Worm (Caenorhabditis elegans) whole organism, L1 larva: ENCODE measurements around the gene C25D7.16.
A peak's percentile ranks its signal among the peaks of the same experiment; 100 is the strongest.
"Not testable (repeated sequence)": the region's sequence is repeated elsewhere in the genome, so short reads cannot be mapped to it uniquely, and the experiment has no call there.

Experiments
- F16B12.6 ChIP-seq: fragments of 150-350 bp; optimal IDR thresholded peaks from 2 replicates; lab custom pipeline; 2014; ENCODE audit warnings: missing biosample characterization, missing genetic modification characterization
- aha-1 ChIP-seq: fragments of 150-350 bp; optimal IDR thresholded peaks from 2 replicates; lab custom pipeline; 2014; ENCODE audit warnings: missing biosample characterization, missing genetic modification characterization
- aly-2 ChIP-seq: fragments of 150-350 bp; optimal IDR thresholded peaks from 2 replicates; lab custom pipeline; 2014; ENCODE audit warnings: missing biosample characterization, missing genetic modification characterization
- blmp-1 ChIP-seq: fragments of 150-350 bp; optimal IDR thresholded peaks from 2 replicates; lab custom pipeline; 2014; ENCODE audit warnings: missing biosample characterization, missing genetic modification characterization
- ceh-82 ChIP-seq, 3 experiments: fragments of 150-350 bp in 1 of 3; sonication (generic microtip) in 2 of 3; optimal IDR thresholded peaks; 2 replicates each; lab custom pipeline; 2014 to 2017; ENCODE audit warnings: missing biosample characterization in 3 of 3, missing genetic modification characterization in 3 of 3
- ceh-88 ChIP-seq: fragments of 200-800 bp; sonication (Bioruptor generic); IDR thresholded peaks from 2 replicates; pipeline ENCODE4 v1.3.6; 2022; ENCODE audit warnings: missing genetic modification characterization, missing compliant biosample characterization
- ceh-90 ChIP-seq: sonication (generic microtip); optimal IDR thresholded peaks from 2 replicates; lab custom pipeline; 2016; ENCODE audit warnings: missing genetic modification characterization, missing compliant biosample characterization
- dpl-1 ChIP-seq, 3 experiments: fragments of 150-350 bp in 2 of 3; sonication (generic microtip) in 1 of 3; optimal IDR thresholded peaks; 2 replicates each; lab custom pipeline; 2014 to 2017; ENCODE audit warnings: missing biosample characterization in 3 of 3, missing genetic modification characterization in 3 of 3, missing genetic modification reagents in 3 of 3
- dsc-1 ChIP-seq: sonication (generic microtip); optimal IDR thresholded peaks from 2 replicates; lab custom pipeline; 2016; ENCODE audit warnings: mild to moderate bottlenecking, missing genetic modification characterization, missing compliant biosample characterization
- efl-1 ChIP-seq, 4 experiments: fragments of 150-350 bp; optimal IDR thresholded peaks in 3 of 4; peaks in 1 of 4; 1 replicate in 1 of 4; 2 replicates in 3 of 4; lab custom pipeline; 2014; ENCODE audit warnings: missing biosample characterization in 2 of 4, missing genetic modification characterization in 2 of 4, missing genetic modification reagents in 2 of 4
- efl-3 ChIP-seq: fragments of 200-800 bp; sonication (Bioruptor generic); optimal IDR thresholded peaks from 2 replicates; lab custom pipeline; 2018; ENCODE audit warnings: mild to moderate bottlenecking, missing genetic modification characterization, missing compliant biosample characterization
- egl-27 ChIP-seq, 2 experiments: fragments of 150-350 bp in 1 of 2; sonication (generic microtip); optimal IDR thresholded peaks; 3 replicates each; lab custom pipeline; 2017 to 2018; ENCODE audit warnings: missing biosample characterization in 2 of 2, missing genetic modification characterization in 2 of 2, missing genetic modification reagents in 2 of 2
- elt-2 ChIP-seq: sonication (generic microtip); optimal IDR thresholded peaks from 2 replicates; lab custom pipeline; 2016; ENCODE audit warnings: missing genetic modification characterization, mild to moderate bottlenecking, inconsistent platforms, missing compliant biosample characterization, missing genetic modification reagents
- ets-5 ChIP-seq: fragments of 200-800 bp; sonication (Bioruptor generic); IDR thresholded peaks from 2 replicates; pipeline ENCODE4 v1.3.6; 2022; ENCODE audit warnings: missing genetic modification characterization, missing compliant biosample characterization
- fkh-8 ChIP-seq: sonication (generic microtip); optimal IDR thresholded peaks from 2 replicates; lab custom pipeline; 2016; ENCODE audit warnings: mild to moderate bottlenecking, missing genetic modification characterization, missing compliant biosample characterization
- fos-1 ChIP-seq: fragments of 150-350 bp; optimal IDR thresholded peaks from 2 replicates; lab custom pipeline; 2014; ENCODE audit warnings: missing biosample characterization, missing genetic modification characterization
- hlh-4 ChIP-seq: sonication (generic microtip); optimal IDR thresholded peaks from 2 replicates; lab custom pipeline; 2016; ENCODE audit warnings: mild to moderate bottlenecking, missing genetic modification characterization, missing compliant biosample characterization
- jun-1 ChIP-seq: fragments of 150-350 bp; optimal IDR thresholded peaks from 2 replicates; lab custom pipeline; 2014; ENCODE audit warnings: missing biosample characterization, missing genetic modification reagents, missing genetic modification characterization
- lin-14 ChIP-seq: fragments of 200-800 bp; sonication (Bioruptor generic); optimal IDR thresholded peaks from 2 replicates; lab custom pipeline; 2018; ENCODE audit warnings: mild to moderate bottlenecking, missing genetic modification characterization, moderate library complexity, missing compliant biosample characterization
- lsy-2 ChIP-seq, 2 experiments: fragments of 150-350 bp; optimal IDR thresholded peaks; 2 replicates each; lab custom pipeline; 2014; ENCODE audit warnings: missing biosample characterization in 2 of 2, missing genetic modification characterization in 2 of 2
- mab-9 ChIP-seq: fragments of 200-800 bp; sonication (Bioruptor generic); IDR thresholded peaks from 2 replicates; pipeline ENCODE4 v1.3.6; 2022; ENCODE audit warnings: missing genetic modification reagents, missing genetic modification characterization, missing compliant biosample characterization
- nhr-11 ChIP-seq: fragments of 150-350 bp; optimal IDR thresholded peaks from 2 replicates; lab custom pipeline; 2014; ENCODE audit warnings: missing biosample characterization, missing genetic modification characterization
- nhr-19 ChIP-seq: fragments of 200-800 bp; sonication (Bioruptor generic); conservative IDR thresholded peaks from 2 replicates; pipeline ENCODE4 v1.3.6; 2022; ENCODE audit warnings: missing genetic modification characterization, missing compliant biosample characterization
- nhr-28 ChIP-seq: fragments of 150-350 bp; optimal IDR thresholded peaks from 2 replicates; lab custom pipeline; 2014; ENCODE audit warnings: missing biosample characterization, missing genetic modification characterization
- nhr-76 ChIP-seq: sonication (generic microtip); optimal IDR thresholded peaks from 2 replicates; lab custom pipeline; 2017; ENCODE audit warnings: missing biosample characterization, missing genetic modification characterization
- nhr-85 ChIP-seq: sonication (generic microtip); peaks from one replicate; lab custom pipeline; 2016; ENCODE audit warnings: missing genetic modification characterization, inconsistent platforms, missing compliant biosample characterization
- nhr-90 ChIP-seq: sonication (generic microtip); optimal IDR thresholded peaks from 2 replicates; lab custom pipeline; 2016; ENCODE audit warnings: mild to moderate bottlenecking, missing genetic modification characterization, missing compliant biosample characterization; ENCODE audit not compliant: poor library complexity
- pag-3 ChIP-seq: sonication (generic microtip); optimal IDR thresholded peaks from 2 replicates; lab custom pipeline; 2017; ENCODE audit warnings: missing genetic modification characterization, mild to moderate bottlenecking, missing compliant biosample characterization, antibody characterized with exemption, borderline replicate concordance; ENCODE audit not compliant: insufficient read depth
- pqm-1 ChIP-seq: sonication (generic microtip); optimal IDR thresholded peaks from 3 replicates; lab custom pipeline; 2017; ENCODE audit warnings: missing biosample characterization, missing genetic modification characterization
- rnt-1 ChIP-seq: sonication (generic microtip); optimal IDR thresholded peaks from 2 replicates; lab custom pipeline; 2016; ENCODE audit warnings: mild to moderate bottlenecking, missing genetic modification characterization, moderate library complexity, missing compliant biosample characterization
- skn-1 ChIP-seq: fragments of 150-350 bp; optimal IDR thresholded peaks from 2 replicates; lab custom pipeline; 2014; ENCODE audit warnings: missing biosample characterization, missing genetic modification characterization
- snpc-4 ChIP-seq: fragments of 150-350 bp; optimal IDR thresholded peaks from 2 replicates; lab custom pipeline; 2014; ENCODE audit warnings: missing biosample characterization, missing genetic modification characterization
- sptf-1 ChIP-seq: fragments of 150-350 bp; optimal IDR thresholded peaks from 2 replicates; lab custom pipeline; 2014; ENCODE audit warnings: missing biosample characterization, missing genetic modification characterization
- tbx-2 ChIP-seq: sonication (generic microtip); optimal IDR thresholded peaks from 2 replicates; lab custom pipeline; 2016; ENCODE audit warnings: missing genetic modification characterization, missing compliant biosample characterization
- tlp-1 ChIP-seq: fragments of 150-350 bp; optimal IDR thresholded peaks from 2 replicates; lab custom pipeline; 2014; ENCODE audit warnings: missing biosample characterization, missing genetic modification characterization
- unc-130 ChIP-seq: fragments of 150-350 bp; optimal IDR thresholded peaks from 2 replicates; lab custom pipeline; 2017; ENCODE audit warnings: missing biosample characterization, missing genetic modification characterization, inconsistent platforms
- ztf-4 ChIP-seq: fragments of 150-350 bp; optimal IDR thresholded peaks from 2 replicates; lab custom pipeline; 2014; ENCODE audit warnings: missing biosample characterization, missing genetic modification characterization

The C25D7.16 gene

ce11 chrV:15031373-15031772 lies 24.6 kb upstream of the C25D7.16 start, which contains the start of gene cng-1:
Gene cng-1, minus strand, starts transcription at chrV:15031473.
- not testable (repeated sequence) for TF ChIP-seq skn-1; aha-1 (tag; lab: Kevin White, UChicago); hlh-4 (tag; lab: Kevin White, UChicago)

- TF ChIP-seq lin-14 (GFP tag; lab: Kevin White, UChicago); tlp-1 (tag; lab: Kevin White, UChicago); lsy-2 (tag; optimal IDR thresholded peaks at IDR 0.05; lab: Kevin White, UChicago): not testable (repeated sequence)
Measured at ce11 chrV:15036769-15037168, 19.2 kb upstream of the C25D7.16 start, which contains the start of gene melo-3. Gene melo-3, minus strand, starts transcription at chrV:15036869.

ce11 chrV:15048107-15048506 lies 7.9 kb upstream of the C25D7.16 start, which contains the start of gene sdc-3:
Gene sdc-3, minus strand, starts transcription at chrV:15048207.
- TF ChIP-seq aha-1 (tag; lab: Kevin White, UChicago) (no peak), dpl-1 (GFP tag; optimal IDR thresholded peaks at IDR 0.05; lab: Kevin White, UChicago) (peak in 2 of 3 experiments; percentile 14 to 46), aly-2 (tag; lab: Kevin White, UChicago) (no peak), nhr-76 (tag; lab: Kevin White, UChicago) (no peak), pag-3 (tag; lab: Kevin White, UChicago) (no peak), F16B12.6 (no peak), nhr-85 (tag; lab: Kevin White, UChicago) (peak; percentile 47), skn-1 (no peak), nhr-28 (tag; lab: Kevin White, UChicago) (no peak), jun-1 (no peak), nhr-11 (tag; lab: Kevin White, UChicago) (no peak), efl-1 (optimal IDR thresholded peaks at IDR 0.05; lab: Kevin White, UChicago) (peak; percentile 1 to 39), efl-1 (GFP tag; optimal IDR thresholded peaks at IDR 0.05 in 1 of 2; lab: Kevin White, UChicago) (peak in 1 of 2 experiments; percentile 29), fkh-8 (tag; lab: Kevin White, UChicago) (no peak), ceh-90 (tag; lab: Kevin White, UChicago) (no peak)

- TF ChIP-seq ztf-4 (tag; lab: Kevin White, UChicago) (no peak), ets-5 (no peak), F16B12.6 (no peak), skn-1 (no peak), tbx-2 (no peak), pqm-1 (tag; lab: Kevin White, UChicago) (no peak), egl-27 (tag; optimal IDR thresholded peaks at IDR 0.05; lab: Kevin White, UChicago) (no peak), snpc-4 (tag; lab: Kevin White, UChicago) (no peak), dsc-1 (no peak), elt-2 (tag; lab: Kevin White, UChicago) (no peak), ceh-88 (GFP tag; lab: Robert Waterston, UW) (no peak), ceh-82 (tag; optimal IDR thresholded peaks at IDR 0.05; lab: Kevin White, UChicago) (no peak)
Measured at ce11 chrV:15051720-15052119, 4.3 kb upstream of the C25D7.16 start.

ce11 chrV:15052368-15052767 lies 3.6 kb upstream of the C25D7.16 start, which contains the start of the genes fbxa-82 and C25D7.5:
Gene fbxa-82, minus strand, starts transcription at chrV:15052530.
Gene C25D7.5, plus strand, starts transcription at chrV:15052650.
- TF ChIP-seq nhr-90: no peak
- TF ChIP-seq aha-1 (tag; lab: Kevin White, UChicago): no peak

ce11 chrV:15054733-15055132 lies 1.2 kb upstream of the C25D7.16 start:
- TF ChIP-seq fos-1 (tag; lab: Kevin White, UChicago) (no peak), nhr-19 (GFP tag; lab: Robert Waterston, UW) (no peak), pag-3 (tag; lab: Kevin White, UChicago) (no peak), efl-3 (no peak), aly-2 (tag; lab: Kevin White, UChicago) (no peak), mab-9 (no peak), rnt-1 (tag; lab: Kevin White, UChicago) (no peak), dpl-1 (GFP tag; optimal IDR thresholded peaks at IDR 0.05; lab: Kevin White, UChicago) (no peak), F16B12.6 (no peak), unc-130 (tag; lab: Kevin White, UChicago) (no peak), aha-1 (tag; lab: Kevin White, UChicago) (no peak), dsc-1 (no peak), egl-27 (tag; optimal IDR thresholded peaks at IDR 0.05; lab: Kevin White, UChicago) (no peak), blmp-1 (tag; lab: Kevin White, UChicago) (no peak), sptf-1 (tag; lab: Kevin White, UChicago) (no peak)
